Fruit fly (Drosophila melanogaster) whole organism, prepupa: ENCODE measurements around the gene Obp73a.
"Not testable (repeated sequence)": the region's sequence is repeated elsewhere in the genome, so short reads cannot be mapped to it uniquely, and the experiment has no call there.

Experiments used
- Blimp-1 ChIP-seq: fragments of 200-800 bp; sonication (Bioruptor generic); optimal IDR thresholded peaks from 3 replicates; lab custom pipeline; 2017; ENCODE audit warnings: missing biosample characterization, missing genetic modification characterization, mild to moderate bottlenecking, moderate library complexity, missing genetic modification reagents
- CG11294 ChIP-seq: fragments of 200-800 bp; sonication (Bioruptor generic); IDR thresholded peaks from 2 replicates; pipeline ENCODE4 v1.3.6; 2022; ENCODE audit warnings: missing biosample characterization, missing genetic modification characterization
- CG11762 ChIP-seq: fragments of 200-800 bp; sonication (Bioruptor generic); optimal IDR thresholded peaks from 3 replicates; lab custom pipeline; 2016; ENCODE audit warnings: missing biosample characterization, missing genetic modification characterization; ENCODE audit not compliant: insufficient read depth
- CG15336 ChIP-seq: fragments of 200-800 bp; sonication (Bioruptor generic); IDR thresholded peaks from 2 replicates; pipeline ENCODE4 v1.3.6; 2022; ENCODE audit warnings: missing biosample characterization, missing genetic modification characterization
- CG1621 ChIP-seq: fragments of 200-800 bp; sonication (Bioruptor generic); optimal IDR thresholded peaks from 3 replicates; lab custom pipeline; 2018; ENCODE audit warnings: missing biosample characterization, mild to moderate bottlenecking, missing genetic modification characterization
- CG3032 ChIP-seq: fragments of 200-800 bp; optimal IDR thresholded peaks from 2 replicates; lab custom pipeline; 2019; ENCODE audit warnings: missing biosample characterization, mild to moderate bottlenecking, missing genetic modification characterization, moderate library complexity
- CG31627 ChIP-seq: fragments of 200-800 bp; sonication (Bioruptor generic); optimal IDR thresholded peaks from 3 replicates; lab custom pipeline; 2016; ENCODE audit warnings: missing biosample characterization, missing genetic modification characterization
- CG34406 ChIP-seq: fragments of 200-800 bp; sonication (Bioruptor generic); optimal IDR thresholded peaks from 3 replicates; lab custom pipeline; 2016; ENCODE audit warnings: missing biosample characterization, missing genetic modification characterization
- CG3919 ChIP-seq: fragments of 200-800 bp; sonication (Bioruptor generic); optimal IDR thresholded peaks from 3 replicates; lab custom pipeline; 2016; ENCODE audit warnings: missing biosample characterization, missing genetic modification characterization
- CG4318 ChIP-seq: fragments of 200-800 bp; sonication (Bioruptor generic); optimal IDR thresholded peaks from 3 replicates; lab custom pipeline; 2017; ENCODE audit warnings: missing biosample characterization, mild to moderate bottlenecking, missing genetic modification characterization
- CG6163 ChIP-seq: fragments of 200-800 bp; sonication (Bioruptor generic); IDR thresholded peaks from 3 replicates; pipeline ENCODE4 v1.3.6; 2022; ENCODE audit warnings: missing biosample characterization, missing genetic modification characterization
- CG6792 ChIP-seq: fragments of 200-800 bp; sonication (Bioruptor generic); optimal IDR thresholded peaks from 3 replicates; lab custom pipeline; 2016; ENCODE audit warnings: missing biosample characterization, missing genetic modification characterization
- CG6808 ChIP-seq: fragments of 200-800 bp; sonication (Bioruptor generic); optimal IDR thresholded peaks from 3 replicates; lab custom pipeline; 2017; ENCODE audit warnings: missing biosample characterization, missing genetic modification characterization, mild to moderate bottlenecking, moderate library complexity, missing genetic modification reagents
- CG6854 ChIP-seq: fragments of 200-800 bp; sonication (Bioruptor generic); optimal IDR thresholded peaks from 2 replicates; lab custom pipeline; 2017; ENCODE audit warnings: missing biosample characterization, mild to moderate bottlenecking, missing genetic modification characterization
- CG8119 ChIP-seq: fragments of 200-800 bp; sonication (Bioruptor generic); IDR thresholded peaks from 3 replicates; pipeline ENCODE4 v1.3.6; 2022; ENCODE audit warnings: missing biosample characterization, missing genetic modification characterization
- CG8632 ChIP-seq: fragments of 200-800 bp; sonication (Bioruptor generic); optimal IDR thresholded peaks from 3 replicates; lab custom pipeline; 2016; ENCODE audit warnings: missing biosample characterization, missing genetic modification characterization
- CG9139 ChIP-seq: fragments of 200-800 bp; sonication (Bioruptor generic); optimal IDR thresholded peaks from 3 replicates; lab custom pipeline; 2017; ENCODE audit warnings: missing biosample characterization, mild to moderate bottlenecking, missing genetic modification characterization
- Eip78C ChIP-seq: fragments of 200-800 bp; sonication (Bioruptor generic); peaks from one replicate; lab custom pipeline; 2016; ENCODE audit warnings: missing biosample characterization, missing genetic modification characterization
- Ets21C ChIP-seq: fragments of 200-800 bp; sonication (Bioruptor generic); optimal IDR thresholded peaks from 3 replicates; lab custom pipeline; 2016; ENCODE audit warnings: missing biosample characterization, missing genetic modification characterization
- Ets96B ChIP-seq: fragments of 200-800 bp; optimal IDR thresholded peaks from 2 replicates; lab custom pipeline; 2019; ENCODE audit warnings: missing biosample characterization, mild to moderate bottlenecking, missing genetic modification characterization, moderate library complexity
- Gug ChIP-seq: fragments of 200-800 bp; sonication (Bioruptor generic); IDR thresholded peaks from 2 replicates; pipeline ENCODE4 v1.3.6; 2022; ENCODE audit warnings: missing biosample characterization, missing genetic modification characterization
- Hr39 ChIP-seq: fragments of 200-800 bp; sonication (Bioruptor generic); optimal IDR thresholded peaks from 2 replicates; lab custom pipeline; 2016; ENCODE audit warnings: missing biosample characterization, missing genetic modification characterization
- Hr4 ChIP-seq: fragments of 200-800 bp; sonication (Bioruptor generic); optimal IDR thresholded peaks from 3 replicates; lab custom pipeline; 2016; ENCODE audit warnings: missing biosample characterization, missing genetic modification characterization
- Lpt ChIP-seq: fragments of 200-800 bp; sonication (Bioruptor generic); optimal IDR thresholded peaks from 3 replicates; lab custom pipeline; 2016; ENCODE audit warnings: missing biosample characterization, missing genetic modification characterization
- Met ChIP-seq: fragments of 200-800 bp; sonication (Bioruptor generic); optimal IDR thresholded peaks from 3 replicates; lab custom pipeline; 2016; ENCODE audit warnings: missing biosample characterization, missing genetic modification characterization
- OdsH ChIP-seq: fragments of 200-800 bp; sonication (Bioruptor generic); optimal IDR thresholded peaks from 3 replicates; lab custom pipeline; 2016; ENCODE audit warnings: missing biosample characterization, missing genetic modification characterization
- Smox ChIP-seq: fragments of 200-800 bp; sonication (Bioruptor generic); optimal IDR thresholded peaks from 3 replicates; lab custom pipeline; 2016; ENCODE audit warnings: missing biosample characterization, missing genetic modification characterization
- Sox102F ChIP-seq: fragments of 200-800 bp; sonication (Bioruptor generic); optimal IDR thresholded peaks from 2 replicates; lab custom pipeline; 2016; ENCODE audit warnings: missing biosample characterization, mild to moderate bottlenecking, missing genetic modification characterization
- Sox14 ChIP-seq: fragments of 200-800 bp; sonication (Bioruptor generic); optimal IDR thresholded peaks from 3 replicates; lab custom pipeline; 2016; ENCODE audit warnings: missing biosample characterization, missing genetic modification characterization
- Sox15 ChIP-seq: fragments of 200-800 bp; sonication (Bioruptor generic); optimal IDR thresholded peaks from 3 replicates; lab custom pipeline; 2016; ENCODE audit warnings: missing biosample characterization, missing genetic modification characterization
- acj6 ChIP-seq: fragments of 200-800 bp; sonication (Bioruptor generic); optimal IDR thresholded peaks from 3 replicates; lab custom pipeline; 2016; ENCODE audit warnings: missing biosample characterization, missing genetic modification characterization
- cyc ChIP-seq: fragments of 200-800 bp; sonication (Bioruptor generic); optimal IDR thresholded peaks from 3 replicates; lab custom pipeline; 2016; ENCODE audit warnings: missing biosample characterization, missing genetic modification characterization
- dsx ChIP-seq: fragments of 200-800 bp; optimal IDR thresholded peaks from 3 replicates; lab custom pipeline; 2019; ENCODE audit warnings: missing biosample characterization, mild to moderate bottlenecking, missing genetic modification characterization, moderate library complexity; ENCODE audit not compliant: poor library complexity, severe bottlenecking
- eg ChIP-seq: fragments of 200-800 bp; sonication (Bioruptor generic); IDR thresholded peaks from 3 replicates; pipeline ENCODE4 v1.3.6; 2022; ENCODE audit warnings: missing biosample characterization, missing genetic modification characterization
- esn ChIP-seq: fragments of 200-800 bp; sonication (Bioruptor generic); optimal IDR thresholded peaks from 2 replicates; lab custom pipeline; 2016; ENCODE audit warnings: missing biosample characterization, mild to moderate bottlenecking, missing genetic modification characterization, moderate library complexity
- fd59A ChIP-seq: fragments of 200-800 bp; sonication (Bioruptor generic); optimal IDR thresholded peaks from 2 replicates; lab custom pipeline; 2017; ENCODE audit warnings: missing biosample characterization, mild to moderate bottlenecking, missing genetic modification characterization, missing genetic modification reagents
- fkh ChIP-seq: fragments of 200-800 bp; sonication (Bioruptor generic); optimal IDR thresholded peaks from 3 replicates; lab custom pipeline; 2017; ENCODE audit warnings: missing biosample characterization, mild to moderate bottlenecking, missing genetic modification characterization, moderate library complexity
- pdm3 ChIP-seq: fragments of 200-800 bp; sonication (Bioruptor generic); optimal IDR thresholded peaks from 3 replicates; lab custom pipeline; 2016; ENCODE audit warnings: missing biosample characterization, missing genetic modification characterization
- salr ChIP-seq, 2 experiments: fragments of 200-800 bp; sonication (Bioruptor generic); optimal IDR thresholded peaks; 3 replicates each; lab custom pipeline; 2016 to 2018; ENCODE audit warnings: missing biosample characterization in 2 of 2, missing genetic modification characterization in 2 of 2, mild to moderate bottlenecking in 1 of 2
- spab ChIP-seq: fragments of 200-800 bp; sonication (Bioruptor generic); optimal IDR thresholded peaks from 2 replicates; lab custom pipeline; 2017; ENCODE audit warnings: missing biosample characterization, mild to moderate bottlenecking, missing genetic modification characterization, missing genetic modification reagents
- ss ChIP-seq, 2 experiments: fragments of 200-800 bp; sonication (Bioruptor generic); optimal IDR thresholded peaks; 2 replicates in 1 of 2; 3 replicates in 1 of 2; lab custom pipeline; 2017 to 2018; ENCODE audit warnings: mild to moderate bottlenecking in 2 of 2, missing biosample characterization in 2 of 2, missing genetic modification characterization in 2 of 2, moderate library complexity in 1 of 2
- svp ChIP-seq: fragments of 200-800 bp; sonication (Bioruptor generic); peaks from one replicate; lab custom pipeline; 2016; ENCODE audit warnings: missing biosample characterization, missing genetic modification characterization
- vri ChIP-seq: fragments of 200-800 bp; sonication (Bioruptor generic); optimal IDR thresholded peaks from 3 replicates; lab custom pipeline; 2016; ENCODE audit warnings: missing biosample characterization, mild to moderate bottlenecking, missing genetic modification characterization

The Obp73a gene

DNA sequence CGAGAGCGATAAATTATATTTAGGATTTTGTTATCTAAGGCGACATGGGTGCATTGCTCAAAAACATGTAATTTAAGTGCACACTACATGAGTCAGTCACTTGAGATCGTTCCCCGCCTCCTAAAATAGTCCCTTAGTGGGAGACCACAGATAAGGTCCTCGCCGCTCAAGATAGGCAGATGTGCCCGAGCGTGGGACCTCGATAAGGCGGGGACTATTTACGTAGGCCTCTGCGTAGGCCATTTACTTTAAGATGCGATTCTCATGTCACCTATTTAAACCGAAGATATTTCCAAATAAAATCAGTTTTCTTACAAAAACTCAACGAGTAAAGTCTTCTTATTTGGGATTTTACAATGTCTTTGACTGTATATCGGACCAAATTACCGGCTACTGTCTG lies 10.4 kb downstream of the Obp73a start, which contains the start of gene Ogdh:
Gene Ogdh (plus strand): TSS at position 301 of the 400 bp plus-strand sequence.
- not testable (repeated sequence) for TF ChIP-seq Ets96B; fkh (GFP tag; lab: Kevin White, UChicago); CG1621 (tag; lab: Kevin White, UChicago)

DNA sequence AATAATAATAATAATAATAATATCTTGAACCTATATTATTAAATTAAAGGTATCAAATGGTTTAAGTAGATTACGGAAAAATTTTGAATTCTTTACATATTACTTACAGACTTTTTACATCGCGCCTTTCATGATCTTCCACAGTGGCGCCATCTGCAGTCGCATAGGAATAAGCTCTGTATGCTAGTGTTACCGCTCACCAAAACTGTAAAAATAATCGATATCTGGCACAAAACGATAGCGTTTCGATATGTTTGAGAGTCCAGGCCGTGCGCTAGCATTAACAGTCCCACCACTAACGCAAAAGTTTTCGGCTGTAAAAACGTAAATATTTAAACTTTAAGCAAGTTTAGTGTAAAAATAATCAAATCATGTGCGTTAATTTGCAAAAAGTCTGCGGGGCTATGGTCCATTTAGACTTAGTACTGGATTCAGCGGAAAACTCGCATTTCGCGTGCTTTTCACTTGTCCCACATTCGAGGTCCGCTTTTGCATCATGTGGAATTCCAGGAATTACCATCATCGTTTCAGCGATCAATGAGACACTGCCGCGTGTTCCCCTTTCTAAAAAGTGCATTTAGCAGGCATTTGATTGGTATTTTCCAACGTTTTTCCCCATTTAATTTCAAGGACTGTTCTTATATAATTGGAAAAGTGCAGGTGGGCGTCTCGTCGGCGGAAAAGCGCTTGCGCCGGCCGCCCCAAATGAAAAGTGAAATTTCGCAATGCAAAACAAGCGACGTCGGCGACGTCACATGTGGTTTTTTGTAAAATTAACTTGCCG lies 11.2 kb downstream of the Obp73a start:
- 0 out of 3 replicates have a peak, but pooled peaks have one; percentile 18 for TF ChIP-seq CG8119
- TF ChIP-seq spab (GFP tag; lab: Kevin White, UChicago) = no peak
- no peak for TF ChIP-seq CG6163 (GFP tag; lab: Robert Waterston, UW)
- TF ChIP-seq OdsH (GFP tag; lab: Kevin White, UChicago) = no peak
- no peak for TF ChIP-seq pdm3
- TF ChIP-seq CG34406 = no peak
- TF ChIP-seq cyc (GFP tag; lab: Kevin White, UChicago) = peak; percentile 41
- no peak for TF ChIP-seq Sox102F (GFP tag; lab: Kevin White, UChicago)
- peak; percentile 10 for TF ChIP-seq CG3032 (tag; lab: Kevin White, UChicago)
- TF ChIP-seq dsx = no peak
- TF ChIP-seq Hr4 (GFP tag; lab: Kevin White, UChicago) = no peak
- no peak for TF ChIP-seq CG15336 (GFP tag; lab: Robert Waterston, UW)
- TF ChIP-seq CG3919 (GFP tag; lab: Kevin White, UChicago) = peak; percentile 12
- no peak for TF ChIP-seq CG6808 (GFP tag; lab: Kevin White, UChicago)
- peak; percentile 24 for TF ChIP-seq Blimp-1 (GFP tag; lab: Kevin White, UChicago)
- TF ChIP-seq fkh (GFP tag; lab: Kevin White, UChicago) = peak; percentile 1
- TF ChIP-seq CG11294 = no peak
- TF ChIP-seq Sox14 (GFP tag; lab: Kevin White, UChicago) = peak; percentile 16
- no peak for TF ChIP-seq CG11762
- peak; percentile 60 for TF ChIP-seq vri (GFP tag; lab: Kevin White, UChicago)
- no peak for TF ChIP-seq Met (GFP tag; lab: Kevin White, UChicago)
- peak; percentile 72 for TF ChIP-seq Eip78C (GFP tag; lab: Kevin White, UChicago)
- TF ChIP-seq Hr39 = peak; percentile 28
- no peak for TF ChIP-seq Lpt (GFP tag; lab: Kevin White, UChicago)
- peak; percentile 28 for TF ChIP-seq esn (GFP tag; lab: Kevin White, UChicago)
- peak; percentile 28 for TF ChIP-seq CG31627 (GFP tag; lab: Kevin White, UChicago)

DNA sequence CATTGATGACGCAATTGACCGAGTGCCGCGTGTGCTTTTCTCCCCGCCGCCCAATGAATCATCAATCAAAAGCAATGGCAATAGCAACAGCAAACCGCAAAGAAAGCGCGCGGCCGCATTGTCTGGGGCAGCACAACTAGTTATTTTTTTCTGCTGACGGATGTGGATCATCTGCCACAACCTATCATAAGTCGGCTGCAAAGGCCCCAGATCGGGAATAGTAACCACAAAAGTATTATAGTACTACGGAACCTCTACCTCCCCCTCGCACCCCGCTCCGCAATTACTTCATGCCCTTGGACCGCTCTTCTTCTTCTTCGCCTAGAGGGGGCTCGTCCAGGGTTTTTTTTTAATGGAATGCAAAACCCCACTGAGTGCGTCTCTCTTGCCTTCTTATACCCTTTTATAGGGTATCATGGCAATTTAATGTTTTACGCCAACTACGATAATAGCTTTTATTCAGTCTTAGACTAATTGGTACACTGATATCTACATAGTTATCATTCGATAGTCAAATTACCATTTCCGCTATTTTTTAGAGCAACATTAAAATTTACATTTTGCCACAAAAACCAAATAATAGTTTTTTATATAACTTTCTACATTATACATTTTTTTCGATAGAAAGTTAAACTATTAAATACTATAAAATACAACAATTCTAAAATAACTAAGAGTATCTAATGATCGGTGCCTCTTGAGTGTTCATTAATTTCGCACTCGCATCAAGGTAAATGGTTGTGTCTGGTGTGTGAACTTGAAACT lies 12.0 kb downstream of the Obp73a start:
- TF ChIP-seq Gug (GFP tag; lab: Robert Waterston, UW) (no peak), CG9139 (no peak), CG11294 (0 out of 2 replicates have a peak, but pooled peaks have one; percentile 18), Sox15 (GFP tag; lab: Kevin White, UChicago) (no peak), CG34406 (no peak), CG11762 (no peak), CG6854 (no peak), Eip78C (GFP tag; lab: Kevin White, UChicago) (peak; percentile 57), Hr4 (GFP tag; lab: Kevin White, UChicago) (no peak), Lpt (GFP tag; lab: Kevin White, UChicago) (peak; percentile 16), OdsH (GFP tag; lab: Kevin White, UChicago) (peak; percentile 10), CG8632 (GFP tag; lab: Kevin White, UChicago) (peak; percentile 29), CG1621 (tag; lab: Kevin White, UChicago) (no peak), salr (GFP tag; optimal IDR thresholded peaks at IDR 0.05; lab: Kevin White, UChicago) (peak in 1 of 2 experiments; percentile 56), CG3919 (GFP tag; lab: Kevin White, UChicago) (peak; percentile 18), CG6808 (GFP tag; lab: Kevin White, UChicago) (peak; percentile 3), eg (GFP tag; lab: Robert Waterston, UW) (peak; percentile 64; the same call in 2 of the 3 replicates), Ets21C (no peak), ss (GFP tag; optimal IDR thresholded peaks at IDR 0.05; lab: Kevin White, UChicago) (peak in 1 of 2 experiments; percentile 53), vri (GFP tag; lab: Kevin White, UChicago) (no peak), CG4318 (GFP tag; lab: Kevin White, UChicago) (no peak), CG6163 (GFP tag; lab: Robert Waterston, UW) (no peak), svp (no peak), Smox (GFP tag; lab: Kevin White, UChicago) (peak; percentile 8), CG15336 (GFP tag; lab: Robert Waterston, UW) (no peak), acj6 (GFP tag; lab: Kevin White, UChicago) (no peak), CG6792 (GFP tag; lab: Kevin White, UChicago) (no peak), fd59A (peak; percentile 23)
